Fruit fly (Drosophila melanogaster) whole organism, embryonic: ENCODE data around the gene Sf3b3.

Experiments used
- Atf6 ChIP-seq: fragments of 200-800 bp; sonication (Bioruptor generic); IDR thresholded peaks from 2 replicates; pipeline ENCODE4 v1.3.6; 2022; ENCODE audit warnings: missing biosample characterization, missing genetic modification characterization
- BEAF-32 ChIP-seq: fragments of 200-800 bp; sonication (Bioruptor generic); optimal IDR thresholded peaks from 3 replicates; lab custom pipeline; 2017; ENCODE audit warnings: missing biosample characterization, missing genetic modification characterization, mild to moderate bottlenecking, moderate library complexity, missing genetic modification reagents
- C15 ChIP-seq: fragments of 200-800 bp; sonication (Bioruptor generic); IDR thresholded peaks from 3 replicates; pipeline ENCODE4 v1.3.6; 2022; ENCODE audit warnings: missing biosample characterization, missing genetic modification characterization
- CG11456 ChIP-seq: fragments of 200-800 bp; sonication (Bioruptor generic); IDR thresholded peaks from 3 replicates; pipeline ENCODE4 v1.3.6; 2022; ENCODE audit warnings: missing biosample characterization, missing genetic modification characterization
- CG12104 ChIP-seq: fragments of 200-800 bp; sonication (Bioruptor generic); optimal IDR thresholded peaks from 3 replicates; lab custom pipeline; 2016; ENCODE audit warnings: missing biosample characterization, missing genetic modification characterization
- CG12236 ChIP-seq: fragments of 200-800 bp; sonication (Bioruptor generic); optimal IDR thresholded peaks from 2 replicates; lab custom pipeline; 2016; ENCODE audit warnings: missing biosample characterization, missing genetic modification characterization
- CG13296 ChIP-seq: fragments of 200-800 bp; sonication (Bioruptor generic); optimal IDR thresholded peaks from 3 replicates; lab custom pipeline; 2018; ENCODE audit warnings: missing biosample characterization, mild to moderate bottlenecking, missing genetic modification characterization
- CG13424 ChIP-seq: fragments of 200-800 bp; sonication (Bioruptor generic); optimal IDR thresholded peaks from 2 replicates; lab custom pipeline; 2019; ENCODE audit warnings: missing biosample characterization, mild to moderate bottlenecking, missing genetic modification characterization, moderate library complexity
- CG15601 ChIP-seq: fragments of 200-800 bp; sonication (Bioruptor generic); optimal IDR thresholded peaks from 3 replicates; lab custom pipeline; 2019; ENCODE audit warnings: missing biosample characterization, mild to moderate bottlenecking, missing genetic modification characterization, moderate library complexity
- CG16779 ChIP-seq: fragments of 200-800 bp; sonication (Bioruptor generic); IDR thresholded peaks from 2 replicates; pipeline ENCODE4 v1.3.6; 2022; ENCODE audit warnings: missing biosample characterization, missing genetic modification characterization
- CG18619 ChIP-seq: fragments of 200-800 bp; sonication (Bioruptor generic); optimal IDR thresholded peaks from 3 replicates; lab custom pipeline; 2017; ENCODE audit warnings: missing biosample characterization, mild to moderate bottlenecking, missing genetic modification characterization
- CG2678 ChIP-seq: fragments of 200-800 bp; sonication (Bioruptor generic); optimal IDR thresholded peaks from 3 replicates; lab custom pipeline; 2019; ENCODE audit warnings: missing biosample characterization, mild to moderate bottlenecking, missing genetic modification characterization, moderate library complexity
- CG34376 ChIP-seq: fragments of 200-800 bp; sonication (Bioruptor generic); optimal IDR thresholded peaks from 2 replicates; lab custom pipeline; 2018; ENCODE audit warnings: missing biosample characterization, mild to moderate bottlenecking, missing genetic modification characterization
- CG4820 ChIP-seq: fragments of 200-800 bp; sonication (Bioruptor generic); optimal IDR thresholded peaks from 3 replicates; lab custom pipeline; 2016; ENCODE audit warnings: missing biosample characterization, missing genetic modification characterization
- CG5245 ChIP-seq: fragments of 200-800 bp; sonication (Bioruptor generic); optimal IDR thresholded peaks from 3 replicates; lab custom pipeline; 2016; ENCODE audit warnings: missing biosample characterization, missing genetic modification characterization
- CG6854 ChIP-seq: fragments of 200-800 bp; sonication (Bioruptor generic); optimal IDR thresholded peaks from 3 replicates; lab custom pipeline; 2017; ENCODE audit warnings: missing biosample characterization, mild to moderate bottlenecking, missing genetic modification characterization
- CG7786 ChIP-seq: fragments of 200-800 bp; sonication (Bioruptor generic); optimal IDR thresholded peaks from 2 replicates; lab custom pipeline; 2016; ENCODE audit warnings: missing biosample characterization, missing genetic modification characterization
- CG7839 ChIP-seq: fragments of 200-800 bp; sonication (Bioruptor generic); optimal IDR thresholded peaks from 3 replicates; lab custom pipeline; 2018; ENCODE audit warnings: missing biosample characterization, mild to moderate bottlenecking, missing genetic modification characterization, moderate library complexity
- CG8290 ChIP-seq, 3 experiments: fragments of 200-800 bp; sonication (Bioruptor generic); optimal IDR thresholded peaks; 2 replicates each; lab custom pipeline; 2016 to 2019; ENCODE audit warnings: missing biosample characterization in 3 of 3, missing genetic modification characterization in 3 of 3, mild to moderate bottlenecking in 2 of 3, moderate library complexity in 1 of 3
- CG8944 ChIP-seq: fragments of 200-800 bp; sonication (Bioruptor generic); optimal IDR thresholded peaks from 3 replicates; lab custom pipeline; 2016; ENCODE audit warnings: missing biosample characterization, missing genetic modification characterization
- D ChIP-seq, 2 experiments: fragments of 200-800 bp in 1 of 2; fragments of >200 bp in 1 of 2; sonication (Bioruptor generic) in 1 of 2; optimal IDR thresholded peaks; 2 replicates in 1 of 2; 3 replicates in 1 of 2; lab custom pipeline; 2017; ENCODE audit warnings: mild to moderate bottlenecking in 1 of 2, missing biosample characterization in 1 of 2, missing genetic modification characterization in 1 of 2, missing genetic modification reagents in 1 of 2
- Dll ChIP-seq: fragments of 200-800 bp; sonication (Bioruptor generic); IDR thresholded peaks from 4 replicates; pipeline ENCODE4 v1.3.6; 2022; ENCODE audit warnings: missing biosample characterization, missing genetic modification characterization; ENCODE audit not compliant: partially characterized antibody
- Dp ChIP-seq: fragments of 200-800 bp; sonication (Bioruptor generic); optimal IDR thresholded peaks from 2 replicates; lab custom pipeline; 2018; ENCODE audit warnings: missing biosample characterization, mild to moderate bottlenecking, missing genetic modification characterization, moderate library complexity
- Ets65A ChIP-seq: fragments of 200-800 bp; sonication (Bioruptor generic); peaks from one replicate; lab custom pipeline; 2016; ENCODE audit warnings: missing biosample characterization, missing genetic modification characterization
- Fer2 ChIP-seq: fragments of 200-800 bp; sonication (Bioruptor generic); optimal IDR thresholded peaks from 2 replicates; lab custom pipeline; 2018; ENCODE audit warnings: missing biosample characterization, mild to moderate bottlenecking, missing genetic modification characterization, moderate library complexity
- Hmx ChIP-seq: fragments of 200-800 bp; sonication (Bioruptor generic); optimal IDR thresholded peaks from 2 replicates; lab custom pipeline; 2016; ENCODE audit warnings: missing biosample characterization, missing genetic modification characterization
- Hr51 ChIP-seq, 2 experiments: fragments of 200-800 bp; sonication (Bioruptor generic); optimal IDR thresholded peaks; 2 replicates in 1 of 2; 3 replicates in 1 of 2; lab custom pipeline; 2016 to 2018; ENCODE audit warnings: missing biosample characterization in 2 of 2, missing genetic modification characterization in 2 of 2, mild to moderate bottlenecking in 1 of 2, moderate library complexity in 1 of 2
- NC2α ChIP-seq: fragments of 200-800 bp; sonication (Bioruptor generic); optimal IDR thresholded peaks from 2 replicates; lab custom pipeline; 2016; ENCODE audit warnings: missing biosample characterization, missing genetic modification characterization
- Ptx1 ChIP-seq: fragments of 200-800 bp; sonication (Bioruptor generic); IDR thresholded peaks from 2 replicates; pipeline ENCODE4 v1.3.6; 2022; ENCODE audit warnings: missing biosample characterization, missing genetic modification characterization
- Ssrp ChIP-seq: fragments of 200-800 bp; sonication (Bioruptor generic); optimal IDR thresholded peaks from 2 replicates; lab custom pipeline; 2018; ENCODE audit warnings: missing biosample characterization, mild to moderate bottlenecking, missing genetic modification characterization, moderate library complexity
- Stat92E ChIP-seq, 3 experiments: fragments of >200 bp in 2 of 3; fragments of 200-800 bp in 1 of 3; sonication (Bioruptor generic) in 1 of 3; optimal IDR thresholded peaks; 2 replicates each; lab custom pipeline; 2017 to 2019; ENCODE audit warnings: missing biosample characterization in 3 of 3, missing genetic modification characterization in 3 of 3, mild to moderate bottlenecking in 1 of 3, moderate library complexity in 1 of 3
- bbx ChIP-seq: fragments of 200-800 bp; sonication (Bioruptor generic); IDR thresholded peaks from 2 replicates; pipeline ENCODE4 v1.3.6; 2022; ENCODE audit warnings: missing biosample characterization, missing genetic modification characterization; ENCODE audit not compliant: partially characterized antibody
- br ChIP-seq: fragments of >200 bp; optimal IDR thresholded peaks from 2 replicates; lab custom pipeline; 2017
- caup ChIP-seq: fragments of 200-800 bp; sonication (Bioruptor generic); optimal IDR thresholded peaks from 3 replicates; lab custom pipeline; 2017; ENCODE audit warnings: missing biosample characterization, mild to moderate bottlenecking, missing genetic modification characterization, moderate library complexity; ENCODE audit not compliant: severe bottlenecking
- fd96Cb ChIP-seq: fragments of 200-800 bp; sonication (Bioruptor generic); optimal IDR thresholded peaks from 2 replicates; lab custom pipeline; 2018; ENCODE audit warnings: missing biosample characterization, mild to moderate bottlenecking, missing genetic modification characterization, moderate library complexity
- gfzf ChIP-seq: fragments of 200-800 bp; sonication (Bioruptor generic); optimal IDR thresholded peaks from 2 replicates; lab custom pipeline; 2016; ENCODE audit warnings: missing biosample characterization, mild to moderate bottlenecking, missing genetic modification characterization, moderate library complexity
- grn ChIP-seq: fragments of 200-800 bp; sonication (Bioruptor generic); optimal IDR thresholded peaks from 3 replicates; lab custom pipeline; 2017; ENCODE audit warnings: missing biosample characterization, missing genetic modification characterization
- gt ChIP-seq: fragments of 200-800 bp; sonication (Bioruptor generic); IDR thresholded peaks from 2 replicates; pipeline ENCODE4 v1.3.6; 2022; ENCODE audit warnings: missing biosample characterization, missing genetic modification characterization
- hth ChIP-seq: fragments of >200 bp; optimal IDR thresholded peaks from 2 replicates; lab custom pipeline; 2017; ENCODE audit warnings: inconsistent platforms
- jing ChIP-seq: fragments of 200-800 bp; sonication (Bioruptor generic); optimal IDR thresholded peaks from 2 replicates; lab custom pipeline; 2018; ENCODE audit warnings: missing biosample characterization, mild to moderate bottlenecking, missing genetic modification characterization
- klu ChIP-seq: fragments of 200-800 bp; sonication (Bioruptor generic); IDR thresholded peaks from 2 replicates; pipeline ENCODE4 v1.3.6; 2022; ENCODE audit warnings: missing biosample characterization, missing genetic modification characterization
- mirr ChIP-seq: fragments of 200-800 bp; sonication (Bioruptor generic); optimal IDR thresholded peaks from 3 replicates; lab custom pipeline; 2018; ENCODE audit warnings: missing biosample characterization, mild to moderate bottlenecking, missing genetic modification characterization
- pb ChIP-seq: fragments of 200-800 bp; sonication (Bioruptor generic); optimal IDR thresholded peaks from 3 replicates; lab custom pipeline; 2016; ENCODE audit warnings: missing biosample characterization, missing genetic modification characterization
- pzg ChIP-seq: fragments of 200-800 bp; sonication (Bioruptor generic); optimal IDR thresholded peaks from 3 replicates; lab custom pipeline; 2018; ENCODE audit warnings: missing biosample characterization, mild to moderate bottlenecking, missing genetic modification characterization, moderate library complexity
- ro ChIP-seq: fragments of 200-800 bp; sonication (Bioruptor generic); IDR thresholded peaks from 2 replicates; pipeline ENCODE4 v1.3.6; 2022; ENCODE audit warnings: missing biosample characterization, missing genetic modification characterization
- scrt ChIP-seq: fragments of 200-800 bp; sonication (Bioruptor generic); optimal IDR thresholded peaks from 2 replicates; lab custom pipeline; 2018; ENCODE audit warnings: missing biosample characterization, mild to moderate bottlenecking, missing genetic modification characterization, moderate library complexity
- sens-2 ChIP-seq: fragments of 200-800 bp; sonication (Bioruptor generic); IDR thresholded peaks from 2 replicates; pipeline ENCODE4 v1.3.6; 2022; ENCODE audit warnings: missing biosample characterization, missing genetic modification characterization
- tin ChIP-seq: fragments of 200-800 bp; sonication (Bioruptor generic); optimal IDR thresholded peaks from 3 replicates; lab custom pipeline; 2016; ENCODE audit warnings: missing biosample characterization, missing genetic modification characterization
- wdn ChIP-seq: fragments of 200-800 bp; sonication (Bioruptor generic); IDR thresholded peaks from 2 replicates; pipeline ENCODE4 v1.3.6; 2022; ENCODE audit warnings: missing biosample characterization, missing genetic modification characterization

Gene Sf3b3

DNA sequence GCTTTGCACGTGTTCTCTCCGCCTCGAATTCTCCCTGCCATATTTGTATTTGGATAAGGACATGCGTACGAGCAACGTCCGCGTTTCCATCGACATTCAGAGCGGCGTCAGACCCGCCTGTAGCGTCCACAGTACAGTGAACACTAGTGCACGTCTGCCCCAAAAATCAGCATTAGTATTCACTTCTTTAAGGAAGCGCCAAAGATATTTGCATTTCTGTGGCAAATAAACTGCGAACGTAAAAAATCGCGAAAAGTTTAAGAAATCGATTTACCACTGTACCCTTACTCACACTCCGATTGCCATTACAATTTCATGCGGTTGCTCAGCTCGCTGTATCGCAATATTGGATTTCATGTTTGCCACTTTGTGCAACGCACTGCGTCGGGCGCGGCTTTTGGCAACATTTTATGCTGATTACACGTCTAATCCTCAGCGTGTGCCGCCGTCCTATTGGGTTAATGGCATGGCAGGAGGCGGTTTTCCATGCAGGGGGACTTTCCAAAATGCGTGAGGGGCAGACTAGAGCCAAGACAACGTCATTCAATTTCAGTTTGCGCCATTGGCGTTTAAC lies 30.4 kb downstream of the Sf3b3 start (continued):
- TF ChIP-seq C15 (GFP tag; lab: Robert Waterston, UW) (peak; percentile 82), CG8290 (GFP tag; optimal IDR thresholded peaks at IDR 0.05; lab: Kevin White, UChicago) (peak; percentile 82), CG8290 (tag; optimal IDR thresholded peaks at IDR 0.05; lab: Kevin White, UChicago) (peak; percentile 25 to 98), tin (GFP tag; lab: Kevin White, UChicago) (peak; percentile 88), CG13424 (tag; lab: Kevin White, UChicago) (peak; percentile 89), sens-2 (GFP tag; lab: Robert Waterston, UW) (peak; percentile 87), Dp (GFP tag; lab: Kevin White, UChicago) (no peak), Ets65A (GFP tag; lab: Kevin White, UChicago) (peak; percentile 99), CG16779 (peak; percentile 88), gfzf (GFP tag; lab: Kevin White, UChicago) (no peak), CG2678 (tag; lab: Kevin White, UChicago) (peak; percentile 88), CG11456 (GFP tag; lab: Robert Waterston, UW) (peak; percentile 94), mirr (GFP tag; lab: Kevin White, UChicago) (peak; percentile 67), Hmx (GFP tag; lab: Kevin White, UChicago) (peak; percentile 51), Stat92E (GFP tag; optimal IDR thresholded peaks at IDR 0.05; lab: Kevin White, UChicago) (no peak), fd96Cb (peak; percentile 88), CG12236 (GFP tag; lab: Kevin White, UChicago) (peak; percentile 79), klu (GFP tag; lab: Robert Waterston, UW) (peak; percentile 83), pzg (GFP tag; lab: Kevin White, UChicago) (no peak), grn (peak; percentile 20), scrt (peak; percentile 88), Ptx1 (peak; percentile 92), CG18619 (GFP tag; lab: Kevin White, UChicago) (peak; percentile 80), bbx (GFP tag; lab: Robert Waterston, UW) (no peak), caup (GFP tag; lab: Kevin White, UChicago) (peak; percentile 84), CG5245 (peak; percentile 89), Hr51 (GFP tag; optimal IDR thresholded peaks at IDR 0.05; lab: Kevin White, UChicago) (peak; percentile 86 to 87), hth (lab: Kevin White, UChicago) (no peak), Fer2 (tag; lab: Kevin White, UChicago) (peak; percentile 55), CG34376 (GFP tag; lab: Kevin White, UChicago) (peak; percentile 80), CG15601 (tag; lab: Kevin White, UChicago) (peak; percentile 81), Ssrp (tag; lab: Kevin White, UChicago) (peak; percentile 79), CG7786 (GFP tag; lab: Kevin White, UChicago) (peak; percentile 81), Atf6 (GFP tag; lab: Robert Waterston, UW) (peak; percentile 88), CG7839 (tag; lab: Kevin White, UChicago) (peak; percentile 89), pb (GFP tag; lab: Kevin White, UChicago) (peak; percentile 79), ro (peak; percentile 69), wdn (GFP tag; lab: Robert Waterston, UW) (peak; percentile 86), CG4820 (GFP tag; lab: Kevin White, UChicago) (peak; percentile 88), gt (GFP tag; lab: Robert Waterston, UW) (peak; percentile 72), jing (GFP tag; lab: Kevin White, UChicago) (peak; percentile 88), CG13296 (GFP tag; lab: Kevin White, UChicago) (peak; percentile 81), br (lab: Kevin White, UChicago) (no peak), Dll (GFP tag; lab: Robert Waterston, UW) (no peak), D (optimal IDR thresholded peaks at IDR 0.05; lab: Kevin White, UChicago) (no peak), D (GFP tag; optimal IDR thresholded peaks at IDR 0.05; lab: Kevin White, UChicago) (peak; percentile 79), CG8944 (peak; percentile 89), CG6854 (GFP tag; lab: Kevin White, UChicago) (peak; percentile 78), NC2α (peak; percentile 54), BEAF-32 (GFP tag; lab: Kevin White, UChicago) (no peak), CG12104 (GFP tag; lab: Kevin White, UChicago) (peak; percentile 37)
